Fruit fly (Drosophila melanogaster): ENCODE results near the gene Pus1.

Pus1 gene

dm6 chr3R:20579816-20580215 is 12.7 kb downstream of the Pus1 start, which contains the start of the genes EloB and Srp14 (continued):
- TF ChIP-seq CG9817 (tag; optimal IDR thresholded peaks at IDR 0.05) (peak; percentile 86), ATbp (GFP tag; optimal IDR thresholded peaks at IDR 0.05) (peak; percentile 24), CG17385 (GFP tag; optimal IDR thresholded peaks at IDR 0.05) (peak; percentile 73), CG1792 (GFP tag; optimal IDR thresholded peaks at IDR 0.05) (peak; percentile 65), CG8089 (GFP tag; optimal IDR thresholded peaks at IDR 0.05) (peak; percentile 60), CG17912 (GFP tag; optimal IDR thresholded peaks at IDR 0.05) (peak; percentile 64), stwl (tag; optimal IDR thresholded peaks at IDR 0.05) (peak; percentile 83), CG8765 (GFP tag; IDR thresholded peaks at IDR 0.05) (peak; percentile 69), fu2 (GFP tag; optimal IDR thresholded peaks at IDR 0.05) (peak; percentile 73), danr (GFP tag; IDR thresholded peaks at IDR 0.05) (peak; percentile 55), rib (GFP tag; IDR thresholded peaks at IDR 0.05) (peak; percentile 71; the same call in 1 of the 2 replicates), ara (GFP tag; IDR thresholded peaks at IDR 0.05) (peak; percentile 72), MTF-1 (GFP tag; optimal IDR thresholded peaks at IDR 0.05; ENCODE audit: borderline replicate concordance) (peak; percentile 31), ttk (GFP tag; IDR thresholded peaks at IDR 0.05) (peak; percentile 55; the same call in 1 of the 2 replicates), zen2 (GFP tag; IDR thresholded peaks at IDR 0.05; ENCODE audit: partially characterized antibody) (peak; percentile 96), ato (GFP tag; IDR thresholded peaks at IDR 0.05; ENCODE audit: partially characterized antibody) (peak; percentile 87), Drgx (GFP tag; IDR thresholded peaks at IDR 0.05) (peak; percentile 44; the same call in 1 of the 2 replicates), salm (tag; optimal IDR thresholded peaks at IDR 0.05) (peak; percentile 76), CG14860 (GFP tag; IDR thresholded peaks at IDR 0.05; ENCODE audit: partially characterized antibody) (peak; percentile 93), Rfx (GFP tag; IDR thresholded peaks at IDR 0.05) (peak; percentile 92), CG10543 (GFP tag; optimal IDR thresholded peaks at IDR 0.05) (peak; percentile 73), CG10209 (GFP tag; optimal IDR thresholded peaks at IDR 0.05) (peak; percentile 69), CG13296 (GFP tag; optimal IDR thresholded peaks at IDR 0.05) (peak; percentile 81), phol (tag; optimal IDR thresholded peaks at IDR 0.05) (peak; percentile 88), dan (GFP tag; IDR thresholded peaks at IDR 0.05) (no peak), Sox102F (GFP tag; optimal IDR thresholded peaks at IDR 0.05) (no peak), pho (GFP tag; optimal IDR thresholded peaks at IDR 0.05) (peak; percentile 84), Eip74EF (GFP tag; optimal IDR thresholded peaks at IDR 0.05) (no peak), NK7.1 (GFP tag; optimal IDR thresholded peaks at IDR 0.05) (peak; percentile 24), eyg (GFP tag; optimal IDR thresholded peaks at IDR 0.05) (peak; percentile 33), CG10654 (GFP tag; optimal IDR thresholded peaks at IDR 0.05) (peak; percentile 71), CG11093 (GFP tag; IDR thresholded peaks at IDR 0.05) (0 out of 3 replicates have a peak, but pooled peaks have one; percentile 11), CG6654 (GFP tag; optimal IDR thresholded peaks at IDR 0.05) (no peak), Deaf1 (tag; optimal IDR thresholded peaks at IDR 0.05) (no peak), ap (GFP tag; IDR thresholded peaks at IDR 0.05) (0 out of 2 replicates have a peak, but pooled peaks have one; percentile 33), D (optimal IDR thresholded peaks at IDR 0.05) (no peak), D (GFP tag; optimal IDR thresholded peaks at IDR 0.05) (peak; percentile 24), Max (GFP tag; optimal IDR thresholded peaks at IDR 0.05) (peak; percentile 79), CG12071 (GFP tag; optimal IDR thresholded peaks at IDR 0.05) (no peak), otp (GFP tag; IDR thresholded peaks at IDR 0.05) (peak; percentile 66; the same call in 2 of the 3 replicates), Pdp1 (GFP tag; optimal IDR thresholded peaks at IDR 0.05) (peak; percentile 77 to 81), ewg (GFP tag; optimal IDR thresholded peaks at IDR 0.05) (no peak), Med (GFP tag) (peak; percentile 98), vfl (GFP tag; optimal IDR thresholded peaks at IDR 0.05) (peak; percentile 90), CG15696 (tag; optimal IDR thresholded peaks at IDR 0.05) (peak; percentile 87), CoRest (tag; optimal IDR thresholded peaks at IDR 0.05) (peak; percentile 86), peb (GFP tag; IDR thresholded peaks at IDR 0.05) (no peak), ab (GFP tag; optimal IDR thresholded peaks at IDR 0.05) (no peak), Gsc (GFP tag; IDR thresholded peaks at IDR 0.05) (no peak), Myb (GFP tag; optimal IDR thresholded peaks at IDR 0.05) (peak; percentile 37)

All from whole organism, embryonic.